Fruit fly (Drosophila melanogaster): Measurements from ENCODE around the gene Bdbt.

The Bdbt gene

DNA sequence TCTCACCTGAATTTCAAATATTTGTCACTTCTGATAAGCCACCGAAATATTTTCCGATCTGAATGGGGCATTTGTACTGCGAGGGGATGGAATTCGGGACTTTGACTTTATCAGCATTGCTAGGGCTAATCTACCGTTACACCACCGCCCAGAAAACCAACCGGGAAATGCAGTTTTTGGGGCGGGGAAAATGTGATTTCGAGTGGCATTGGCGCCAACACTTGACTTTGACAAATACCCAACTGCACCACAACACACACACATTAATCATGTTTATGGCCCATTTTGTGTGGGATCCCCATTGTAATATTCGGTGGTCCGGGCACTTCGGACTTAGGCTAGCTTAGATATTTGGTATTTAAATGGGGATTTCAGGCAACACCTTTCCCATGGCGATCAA lies 39.7 kb downstream of the Bdbt start:
- TF ChIP-seq CG4730 (GFP tag; IDR thresholded peaks at IDR 0.05) (no peak), CG3838 (GFP tag; optimal IDR thresholded peaks at IDR 0.05) (no peak), CG14441 (GFP tag; IDR thresholded peaks at IDR 0.05) (no peak), CG4820 (GFP tag; optimal IDR thresholded peaks at IDR 0.05) (no peak), CG17829 (tag; optimal IDR thresholded peaks at IDR 0.05) (no peak), Pdp1 (GFP tag; optimal IDR thresholded peaks at IDR 0.05) (peak in 1 of 2 experiments; percentile 47), CG13424 (tag; optimal IDR thresholded peaks at IDR 0.05) (no peak), Sox100B (GFP tag; optimal IDR thresholded peaks at IDR 0.05) (no peak), NFAT (GFP tag; IDR thresholded peaks at IDR 0.05) (no peak), nmo (GFP tag; optimal IDR thresholded peaks at IDR 0.05) (no peak), MTF-1 (GFP tag; optimal IDR thresholded peaks at IDR 0.05; ENCODE audit: borderline replicate concordance) (no peak), CG9797 (GFP tag; optimal IDR thresholded peaks at IDR 0.05) (no peak), B-H1 (GFP tag; IDR thresholded peaks at IDR 0.05) (no peak), odd (GFP tag; optimal IDR thresholded peaks at IDR 0.05) (no peak), CG7556 (GFP tag; optimal IDR thresholded peaks at IDR 0.05) (no peak), jing (GFP tag; optimal IDR thresholded peaks at IDR 0.05) (no peak), D19B (GFP tag; optimal IDR thresholded peaks at IDR 0.05) (no peak), Ssrp (tag; optimal IDR thresholded peaks at IDR 0.05) (no peak), CG32767 (GFP tag; IDR thresholded peaks at IDR 0.05) (no peak), br (optimal IDR thresholded peaks at IDR 0.05) (no peak), ara (GFP tag; IDR thresholded peaks at IDR 0.05) (no peak), pita (GFP tag; optimal IDR thresholded peaks at IDR 0.05) (no peak), HLH3B (GFP tag; IDR thresholded peaks at IDR 0.05) (no peak), zfh2 (GFP tag; optimal IDR thresholded peaks at IDR 0.05) (no peak), wdn (GFP tag; IDR thresholded peaks at IDR 0.05) (no peak), CG34224 (GFP tag; IDR thresholded peaks at IDR 0.05; ENCODE audit: partially characterized antibody) (no peak), sens-2 (GFP tag; IDR thresholded peaks at IDR 0.05) (peak; percentile 45; the same call in 1 of the 2 replicates), Dek (tag; optimal IDR thresholded peaks at IDR 0.05) (no peak), al (GFP tag; IDR thresholded peaks at IDR 0.05) (no peak), Gsc (GFP tag; IDR thresholded peaks at IDR 0.05) (no peak), vnd (GFP tag; IDR thresholded peaks at IDR 0.05; ENCODE audit: partially characterized antibody) (peak; percentile 56), onecut (GFP tag; IDR thresholded peaks at IDR 0.05) (no peak), Mad (GFP tag; optimal IDR thresholded peaks at IDR 0.05) (no peak), CG10321 (GFP tag; IDR thresholded peaks at IDR 0.05) (no peak), bab2 (GFP tag; optimal IDR thresholded peaks at IDR 0.05) (no peak), CG13894 (tag; optimal IDR thresholded peaks at IDR 0.05) (no peak), ac (GFP tag; optimal IDR thresholded peaks at IDR 0.05) (no peak), Six4 (GFP tag; optimal IDR thresholded peaks at IDR 0.05) (no peak), mam (GFP tag; optimal IDR thresholded peaks at IDR 0.05) (no peak), Stat92E (GFP tag; optimal IDR thresholded peaks at IDR 0.05) (no peak), ranshi (GFP tag; IDR thresholded peaks at IDR 0.05) (no peak), Myb (GFP tag; optimal IDR thresholded peaks at IDR 0.05) (no peak), Mrtf (GFP tag; IDR thresholded peaks at IDR 0.05) (no peak), sna (GFP tag; IDR thresholded peaks at IDR 0.05; ENCODE audit: partially characterized antibody) (no peak), CG10565 (GFP tag; optimal IDR thresholded peaks at IDR 0.05) (no peak), sens (GFP tag) (peak; percentile 40), Max (GFP tag; optimal IDR thresholded peaks at IDR 0.05) (no peak), Med (GFP tag) (peak; percentile 43), Elba2 (GFP tag; optimal IDR thresholded peaks at IDR 0.05) (no peak), CG11560 (tag; IDR thresholded peaks at IDR 0.05) (no peak), crol (GFP tag; IDR thresholded peaks at IDR 0.05) (0 out of 2 replicates have a peak, but pooled peaks have one; percentile 21), CG12299 (tag; optimal IDR thresholded peaks at IDR 0.05) (no peak), Dbx (GFP tag; IDR thresholded peaks at IDR 0.05) (no peak)
